Worm (Caenorhabditis elegans): ENCODE data around the gene ret-1.

Gene ret-1

ce11 chrV:14871365-14871764 lies 24.2 kb upstream of the ret-1 start, which contains the start of gene ZC412.3:
ZC412.3 (minus strand) TSS chrV:14871547.
- TF ChIP-seq hmbx-1 (tag; optimal IDR thresholded peaks at IDR 0.05) (no peak), flt-1 (GFP tag; IDR thresholded peaks at IDR 0.05) (no peak), pes-1 (GFP tag; IDR thresholded peaks at IDR 0.05) (no peak), tbx-37 (GFP tag; conservative IDR thresholded peaks at IDR 0.05) (no peak), ets-7 (tag; optimal IDR thresholded peaks at IDR 0.05) (no peak), sea-1 (GFP tag; conservative IDR thresholded peaks at IDR 0.05) (no peak), ama-1 (optimal IDR thresholded peaks at IDR 0.05) (no peak)

- TF ChIP-seq hmg-4 (GFP tag; optimal IDR thresholded peaks at IDR 0.05) (no peak), F13C5.2 (tag; optimal IDR thresholded peaks at IDR 0.05) (no peak), tbx-11 (GFP tag; IDR thresholded peaks at IDR 0.05) (no peak), tra-4 (tag; optimal IDR thresholded peaks at IDR 0.05) (no peak), ceh-36 (tag; optimal IDR thresholded peaks at IDR 0.05) (no peak), B0310.2 (tag; optimal IDR thresholded peaks at IDR 0.05) (no peak), flt-1 (GFP tag; IDR thresholded peaks at IDR 0.05) (no peak), ama-1 (optimal IDR thresholded peaks at IDR 0.05) (no peak), pes-1 (GFP tag; IDR thresholded peaks at IDR 0.05) (no peak), scrt-1 (GFP tag; IDR thresholded peaks at IDR 0.05) (no peak), hnd-1 (tag; optimal IDR thresholded peaks at IDR 0.05) (no peak), tbx-37 (GFP tag; conservative IDR thresholded peaks at IDR 0.05) (no peak), aly-1 (tag; optimal IDR thresholded peaks at IDR 0.05) (no peak), hmbx-1 (tag; optimal IDR thresholded peaks at IDR 0.05) (no peak), sea-1 (GFP tag; conservative IDR thresholded peaks at IDR 0.05) (no peak), ceh-13 (GFP tag; optimal IDR thresholded peaks at IDR 0.05) (no peak), ets-7 (tag; optimal IDR thresholded peaks at IDR 0.05) (no peak)
Observed at ce11 chrV:14868181-14868580, 21.0 kb upstream of the ret-1 start, which contains the start of gene gcy-14. gcy-14 (minus strand) TSS chrV:14868281.

ce11 chrV:14859380-14859779 lies 12.2 kb upstream of the ret-1 start:
- TF ChIP-seq tbx-37 (GFP tag; conservative IDR thresholded peaks at IDR 0.05) (no peak), B0310.2 (tag; optimal IDR thresholded peaks at IDR 0.05) (no peak), flt-1 (GFP tag; IDR thresholded peaks at IDR 0.05) (no peak), aly-1 (tag; optimal IDR thresholded peaks at IDR 0.05) (no peak), ceh-36 (tag; optimal IDR thresholded peaks at IDR 0.05) (no peak), scrt-1 (GFP tag; IDR thresholded peaks at IDR 0.05) (no peak), ceh-13 (GFP tag; optimal IDR thresholded peaks at IDR 0.05) (no peak), hnd-1 (tag; optimal IDR thresholded peaks at IDR 0.05) (no peak), pes-1 (GFP tag; IDR thresholded peaks at IDR 0.05) (no peak), hmbx-1 (tag; optimal IDR thresholded peaks at IDR 0.05) (no peak), sea-1 (GFP tag; conservative IDR thresholded peaks at IDR 0.05) (no peak), hmg-4 (GFP tag; optimal IDR thresholded peaks at IDR 0.05) (no peak), ama-1 (optimal IDR thresholded peaks at IDR 0.05) (no peak), F13C5.2 (tag; optimal IDR thresholded peaks at IDR 0.05) (no peak), tra-4 (tag; optimal IDR thresholded peaks at IDR 0.05) (no peak), tbx-11 (GFP tag; IDR thresholded peaks at IDR 0.05) (no peak), ets-7 (tag; optimal IDR thresholded peaks at IDR 0.05) (no peak)

- TF ChIP-seq tbx-37 (GFP tag; conservative IDR thresholded peaks at IDR 0.05) (no peak), aly-1 (tag; optimal IDR thresholded peaks at IDR 0.05) (no peak), ceh-36 (tag; optimal IDR thresholded peaks at IDR 0.05) (no peak), hmg-4 (GFP tag; optimal IDR thresholded peaks at IDR 0.05) (no peak), ceh-13 (GFP tag; optimal IDR thresholded peaks at IDR 0.05) (no peak), tra-4 (tag; optimal IDR thresholded peaks at IDR 0.05) (no peak), ets-7 (tag; optimal IDR thresholded peaks at IDR 0.05) (no peak), ama-1 (optimal IDR thresholded peaks at IDR 0.05) (no peak), B0310.2 (tag; optimal IDR thresholded peaks at IDR 0.05) (no peak), hmbx-1 (tag; optimal IDR thresholded peaks at IDR 0.05) (no peak), sea-1 (GFP tag; conservative IDR thresholded peaks at IDR 0.05) (no peak), F13C5.2 (tag; optimal IDR thresholded peaks at IDR 0.05) (no peak), pes-1 (GFP tag; IDR thresholded peaks at IDR 0.05) (no peak), tbx-11 (GFP tag; IDR thresholded peaks at IDR 0.05) (no peak), scrt-1 (GFP tag; IDR thresholded peaks at IDR 0.05) (no peak), flt-1 (GFP tag; IDR thresholded peaks at IDR 0.05) (no peak), hnd-1 (tag; optimal IDR thresholded peaks at IDR 0.05) (no peak)
Observed at ce11 chrV:14858503-14858902, 11.3 kb upstream of the ret-1 start, which contains the start of gene npr-13. npr-13 (minus strand) TSS chrV:14858603.

ce11 chrV:14855626-14856025 lies 8.4 kb upstream of the ret-1 start:
- peak; percentile 62 for TF ChIP-seq ceh-13 (GFP tag; optimal IDR thresholded peaks at IDR 0.05)
- peak; percentile 87 for TF ChIP-seq scrt-1 (GFP tag; IDR thresholded peaks at IDR 0.05)
- TF ChIP-seq flt-1 (GFP tag; IDR thresholded peaks at IDR 0.05) = peak; percentile 86
- peak; percentile 32 for TF ChIP-seq hnd-1 (tag; optimal IDR thresholded peaks at IDR 0.05)
- no peak for TF ChIP-seq ama-1 (optimal IDR thresholded peaks at IDR 0.05)
- peak; percentile 24 for TF ChIP-seq aly-1 (tag; optimal IDR thresholded peaks at IDR 0.05)
- TF ChIP-seq ceh-36 (tag; optimal IDR thresholded peaks at IDR 0.05) = peak; percentile 65
- peak; percentile 72 for TF ChIP-seq hmg-4 (GFP tag; optimal IDR thresholded peaks at IDR 0.05)
- peak; percentile 39 for TF ChIP-seq hmbx-1 (tag; optimal IDR thresholded peaks at IDR 0.05)
- TF ChIP-seq sea-1 (GFP tag; conservative IDR thresholded peaks at IDR 0.05) = peak; percentile 72
- TF ChIP-seq ets-7 (tag; optimal IDR thresholded peaks at IDR 0.05) = no peak
- TF ChIP-seq tra-4 (tag; optimal IDR thresholded peaks at IDR 0.05) = peak; percentile 27
- TF ChIP-seq B0310.2 (tag; optimal IDR thresholded peaks at IDR 0.05) = peak; percentile 38
- TF ChIP-seq F13C5.2 (tag; optimal IDR thresholded peaks at IDR 0.05) = peak; percentile 56
- TF ChIP-seq pes-1 (GFP tag; IDR thresholded peaks at IDR 0.05) = peak; percentile 86
- TF ChIP-seq tbx-11 (GFP tag; IDR thresholded peaks at IDR 0.05) = peak; percentile 72
- peak; percentile 56 for TF ChIP-seq tbx-37 (GFP tag; conservative IDR thresholded peaks at IDR 0.05)

- TF ChIP-seq ets-7 (tag; optimal IDR thresholded peaks at IDR 0.05) (no peak), flt-1 (GFP tag; IDR thresholded peaks at IDR 0.05) (no peak), F13C5.2 (tag; optimal IDR thresholded peaks at IDR 0.05) (no peak), pes-1 (GFP tag; IDR thresholded peaks at IDR 0.05) (no peak), hmbx-1 (tag; optimal IDR thresholded peaks at IDR 0.05) (no peak), aly-1 (tag; optimal IDR thresholded peaks at IDR 0.05) (no peak), hmg-4 (GFP tag; optimal IDR thresholded peaks at IDR 0.05) (no peak), tbx-37 (GFP tag; conservative IDR thresholded peaks at IDR 0.05) (no peak), tra-4 (tag; optimal IDR thresholded peaks at IDR 0.05) (no peak)
Observed at ce11 chrV:14854261-14854660, 7.0 kb upstream of the ret-1 start.

ce11 chrV:14853739-14854138 lies 6.5 kb upstream of the ret-1 start:
- no peak for TF ChIP-seq tra-4 (tag; optimal IDR thresholded peaks at IDR 0.05)
- TF ChIP-seq scrt-1 (GFP tag; IDR thresholded peaks at IDR 0.05) = no peak
- TF ChIP-seq ceh-13 (GFP tag; optimal IDR thresholded peaks at IDR 0.05) = no peak
- no peak for TF ChIP-seq tbx-11 (GFP tag; IDR thresholded peaks at IDR 0.05)
- TF ChIP-seq ama-1 (optimal IDR thresholded peaks at IDR 0.05) = no peak
- TF ChIP-seq hnd-1 (tag; optimal IDR thresholded peaks at IDR 0.05) = no peak
- no peak for TF ChIP-seq pes-1 (GFP tag; IDR thresholded peaks at IDR 0.05)
- no peak for TF ChIP-seq B0310.2 (tag; optimal IDR thresholded peaks at IDR 0.05)
- TF ChIP-seq tbx-37 (GFP tag; conservative IDR thresholded peaks at IDR 0.05) = no peak
- TF ChIP-seq ceh-36 (tag; optimal IDR thresholded peaks at IDR 0.05) = no peak
- TF ChIP-seq hmbx-1 (tag; optimal IDR thresholded peaks at IDR 0.05) = no peak
- no peak for TF ChIP-seq hmg-4 (GFP tag; optimal IDR thresholded peaks at IDR 0.05)
- TF ChIP-seq ets-7 (tag; optimal IDR thresholded peaks at IDR 0.05) = no peak
- TF ChIP-seq flt-1 (GFP tag; IDR thresholded peaks at IDR 0.05) = no peak
- TF ChIP-seq F13C5.2 (tag; optimal IDR thresholded peaks at IDR 0.05) = no peak
- no peak for TF ChIP-seq aly-1 (tag; optimal IDR thresholded peaks at IDR 0.05)
